Fruit fly (Drosophila melanogaster) whole organism, embryonic: ENCODE results near the gene Gga.

Experiments used
- ATbp ChIP-seq: fragments of 200-800 bp; sonication (Bioruptor generic); optimal IDR thresholded peaks from 2 replicates; lab custom pipeline; 2017; ENCODE audit warnings: missing biosample characterization, mild to moderate bottlenecking, missing genetic modification characterization, missing genetic modification reagents
- Ada2b ChIP-seq: fragments of 200-800 bp; sonication (Bioruptor generic); IDR thresholded peaks from 2 replicates; pipeline ENCODE4 v1.3.6; 2022; ENCODE audit warnings: missing biosample characterization, missing genetic modification characterization
- Atf-2 ChIP-seq: fragments of 200-800 bp; sonication (Bioruptor generic); optimal IDR thresholded peaks from 2 replicates; lab custom pipeline; 2016; ENCODE audit warnings: missing biosample characterization, missing genetic modification characterization
- Awh ChIP-seq: fragments of 200-800 bp; sonication (Bioruptor generic); IDR thresholded peaks from 2 replicates; pipeline ENCODE4, ENCODE4 v1.3.6; 2022; ENCODE audit warnings: missing biosample characterization, missing genetic modification characterization
- Bdp1 ChIP-seq: fragments of 200-800 bp; sonication (Bioruptor generic); optimal IDR thresholded peaks from 3 replicates; lab custom pipeline; 2016; ENCODE audit warnings: missing biosample characterization, missing genetic modification characterization
- CG10267 ChIP-seq: fragments of 200-800 bp; sonication (Bioruptor generic); optimal IDR thresholded peaks from 2 replicates; lab custom pipeline; 2018; ENCODE audit warnings: missing biosample characterization, mild to moderate bottlenecking, missing genetic modification characterization, moderate library complexity
- CG11560 ChIP-seq: fragments of 200-800 bp; sonication (Bioruptor generic); IDR thresholded peaks from 3 replicates; pipeline ENCODE4 v1.3.6; 2022; ENCODE audit warnings: missing biosample characterization, missing genetic modification characterization
- CG11696 ChIP-seq: fragments of 200-800 bp; sonication (Bioruptor generic); IDR thresholded peaks from 2 replicates; pipeline ENCODE4 v1.3.6; 2022; ENCODE audit warnings: missing biosample characterization, missing genetic modification characterization
- CG12391 ChIP-seq: fragments of 200-800 bp; sonication (Bioruptor generic); optimal IDR thresholded peaks from 3 replicates; lab custom pipeline; 2018; ENCODE audit warnings: missing biosample characterization, mild to moderate bottlenecking, missing genetic modification characterization, moderate library complexity
- CG12769 ChIP-seq: fragments of 200-800 bp; sonication (Bioruptor generic); optimal IDR thresholded peaks from 2 replicates; lab custom pipeline; 2019; ENCODE audit warnings: missing biosample characterization, mild to moderate bottlenecking, missing genetic modification characterization, moderate library complexity
- CG16815 ChIP-seq: fragments of 200-800 bp; sonication (Bioruptor generic); optimal IDR thresholded peaks from 3 replicates; lab custom pipeline; 2017; ENCODE audit warnings: missing biosample characterization, mild to moderate bottlenecking, missing genetic modification characterization
- CG17328 ChIP-seq: fragments of 200-800 bp; sonication (Bioruptor generic); IDR thresholded peaks from 2 replicates; pipeline ENCODE4 v1.3.6; 2022; ENCODE audit warnings: missing biosample characterization, missing genetic modification characterization
- CG18011 ChIP-seq: fragments of 200-800 bp; sonication (Bioruptor generic); optimal IDR thresholded peaks from 2 replicates; lab custom pipeline; 2017; ENCODE audit warnings: missing biosample characterization, missing genetic modification characterization, mild to moderate bottlenecking, moderate library complexity, missing genotype
- CG2712 ChIP-seq: fragments of 200-800 bp; optimal IDR thresholded peaks from 3 replicates; lab custom pipeline; 2019; ENCODE audit warnings: missing biosample characterization, mild to moderate bottlenecking, missing genetic modification characterization, moderate library complexity
- CG30020 ChIP-seq: fragments of 200-800 bp; optimal IDR thresholded peaks from 2 replicates; lab custom pipeline; 2019; ENCODE audit warnings: missing biosample characterization, mild to moderate bottlenecking, missing genetic modification characterization, moderate library complexity
- CG31224 ChIP-seq: fragments of 200-800 bp; sonication (Bioruptor generic); IDR thresholded peaks from 2 replicates; pipeline ENCODE4 v1.3.6; 2022; ENCODE audit warnings: missing biosample characterization, missing genetic modification characterization
- CG34422 ChIP-seq: fragments of 200-800 bp; sonication (Bioruptor generic); IDR thresholded peaks from 3 replicates; pipeline ENCODE4 v1.3.6; 2022; ENCODE audit warnings: missing biosample characterization, missing genetic modification characterization
- CG6272 ChIP-seq: fragments of 200-800 bp; sonication (Bioruptor generic); IDR thresholded peaks from 2 replicates; pipeline ENCODE4 v1.3.6; 2022; ENCODE audit warnings: missing biosample characterization, missing genetic modification characterization
- CG7271 ChIP-seq: fragments of 200-800 bp; sonication (Bioruptor generic); optimal IDR thresholded peaks from 2 replicates; lab custom pipeline; 2018; ENCODE audit warnings: missing biosample characterization, mild to moderate bottlenecking, missing genetic modification characterization, moderate library complexity
- CG7357 ChIP-seq: fragments of 200-800 bp; sonication (Bioruptor generic); IDR thresholded peaks from 3 replicates; pipeline ENCODE4 v1.3.6; 2022; ENCODE audit warnings: missing biosample characterization, missing genetic modification characterization
- CG7839 ChIP-seq: fragments of 200-800 bp; sonication (Bioruptor generic); optimal IDR thresholded peaks from 3 replicates; lab custom pipeline; 2018; ENCODE audit warnings: missing biosample characterization, mild to moderate bottlenecking, missing genetic modification characterization, moderate library complexity
- Dbx ChIP-seq: fragments of 200-800 bp; sonication (Bioruptor generic); IDR thresholded peaks from 3 replicates; pipeline ENCODE4 v1.3.6; 2022; ENCODE audit warnings: missing biosample characterization, missing genetic modification characterization
- Doc3 ChIP-seq: fragments of 200-800 bp; sonication (Bioruptor generic); IDR thresholded peaks from 3 replicates; pipeline ENCODE4 v1.3.6; 2022; ENCODE audit warnings: missing biosample characterization, missing genetic modification characterization; ENCODE audit not compliant: partially characterized antibody
- Gsc ChIP-seq: fragments of 200-800 bp; sonication (Bioruptor generic); IDR thresholded peaks from 2 replicates; pipeline ENCODE4 v1.3.6; 2022; ENCODE audit warnings: missing biosample characterization, missing genetic modification characterization
- Hmx ChIP-seq: fragments of 200-800 bp; sonication (Bioruptor generic); optimal IDR thresholded peaks from 2 replicates; lab custom pipeline; 2016; ENCODE audit warnings: missing biosample characterization, missing genetic modification characterization
- Jarid2 ChIP-seq: fragments of 200-800 bp; sonication (Bioruptor generic); optimal IDR thresholded peaks from 3 replicates; lab custom pipeline; 2017; ENCODE audit warnings: mild to moderate bottlenecking, missing biosample characterization, missing genetic modification reagents, missing genetic modification characterization
- Lpt ChIP-seq: fragments of >200 bp; optimal IDR thresholded peaks from 2 replicates; lab custom pipeline; 2018; ENCODE audit warnings: missing biosample characterization, missing genetic modification characterization
- Mrtf ChIP-seq: fragments of 200-800 bp; sonication (Bioruptor generic); IDR thresholded peaks from 3 replicates; pipeline ENCODE4 v1.3.6; 2022; ENCODE audit warnings: missing biosample characterization, missing genetic modification characterization
- Tbp ChIP-seq: fragments of >200 bp; optimal IDR thresholded peaks from 2 replicates; lab custom pipeline; 2018; ENCODE audit warnings: missing biosample characterization, missing genetic modification characterization
- ab ChIP-seq: fragments of 200-800 bp; sonication (Bioruptor generic); optimal IDR thresholded peaks from 2 replicates; lab custom pipeline; 2016; ENCODE audit warnings: missing biosample characterization, missing genetic modification characterization
- br ChIP-seq: fragments of >200 bp; optimal IDR thresholded peaks from 2 replicates; lab custom pipeline; 2017
- cg ChIP-seq: fragments of 200-800 bp; sonication (Bioruptor generic); optimal IDR thresholded peaks from 3 replicates; lab custom pipeline; 2019; ENCODE audit warnings: missing biosample characterization, mild to moderate bottlenecking, missing genetic modification characterization, moderate library complexity
- dati ChIP-seq: fragments of 200-800 bp; sonication (Bioruptor generic); IDR thresholded peaks from 2 replicates; pipeline ENCODE4 v1.3.6; 2022; ENCODE audit warnings: missing biosample characterization, missing genetic modification characterization
- dimm ChIP-seq: fragments of 200-800 bp; sonication (Bioruptor generic); IDR thresholded peaks from 2 replicates; pipeline ENCODE4 v1.3.6; 2022; ENCODE audit warnings: missing biosample characterization, missing genetic modification characterization
- dm ChIP-seq: fragments of 200-800 bp; sonication (Bioruptor generic); optimal IDR thresholded peaks from 3 replicates; lab custom pipeline; 2016; ENCODE audit warnings: missing biosample characterization, missing genetic modification characterization
- emc ChIP-seq: fragments of 200-800 bp; sonication (Bioruptor generic); optimal IDR thresholded peaks from 2 replicates; lab custom pipeline; 2016; ENCODE audit warnings: missing biosample characterization, missing genetic modification characterization
- ftz-f1 ChIP-seq: fragments of 200-800 bp; sonication (Bioruptor generic); optimal IDR thresholded peaks from 2 replicates; lab custom pipeline; 2016; ENCODE audit warnings: missing biosample characterization, missing genetic modification characterization
- gro ChIP-seq: fragments of 200-800 bp; sonication (Bioruptor generic); optimal IDR thresholded peaks from 2 replicates; lab custom pipeline; 2016; ENCODE audit warnings: missing biosample characterization, missing genetic modification characterization
- gsb-n ChIP-seq: fragments of 200-800 bp; sonication (Bioruptor generic); optimal IDR thresholded peaks from 3 replicates; lab custom pipeline; 2018; ENCODE audit warnings: missing biosample characterization, mild to moderate bottlenecking, missing genetic modification characterization
- h ChIP-seq: fragments of >200 bp; optimal IDR thresholded peaks from 2 replicates; lab custom pipeline; 2017
- lab ChIP-seq: fragments of 200-800 bp; sonication (Bioruptor generic); optimal IDR thresholded peaks from 3 replicates; lab custom pipeline; 2017; ENCODE audit warnings: missing biosample characterization, missing genetic modification characterization, mild to moderate bottlenecking, moderate library complexity, missing genetic modification reagents
- oc ChIP-seq: fragments of 200-800 bp; sonication (Bioruptor generic); optimal IDR thresholded peaks from 2 replicates; lab custom pipeline; 2018; ENCODE audit warnings: missing biosample characterization, mild to moderate bottlenecking, missing genetic modification characterization, moderate library complexity
- org-1 ChIP-seq: fragments of 200-800 bp; sonication (Bioruptor generic); optimal IDR thresholded peaks from 2 replicates; lab custom pipeline; 2017; ENCODE audit warnings: missing biosample characterization, missing genetic modification characterization
- phol ChIP-seq: fragments of 200-800 bp; sonication (Bioruptor generic); optimal IDR thresholded peaks from 3 replicates; lab custom pipeline; 2018; ENCODE audit warnings: missing biosample characterization, mild to moderate bottlenecking, missing genetic modification characterization, moderate library complexity
- salm ChIP-seq: fragments of 200-800 bp; sonication (Bioruptor generic); optimal IDR thresholded peaks from 2 replicates; lab custom pipeline; 2018; ENCODE audit warnings: missing biosample characterization, mild to moderate bottlenecking, missing genetic modification characterization
- stc ChIP-seq: fragments of 200-800 bp; sonication (Bioruptor generic); IDR thresholded peaks from 2 replicates; pipeline ENCODE4 v1.3.6; 2022; ENCODE audit warnings: missing biosample characterization, missing genetic modification characterization
- tgo ChIP-seq: fragments of 200-800 bp; sonication (Bioruptor generic); IDR thresholded peaks from 3 replicates; pipeline ENCODE4 v1.3.6; 2022; ENCODE audit warnings: missing biosample characterization, missing genetic modification characterization
- tup ChIP-seq: fragments of 200-800 bp; sonication (Bioruptor generic); optimal IDR thresholded peaks from 2 replicates; lab custom pipeline; 2016; ENCODE audit warnings: missing biosample characterization, mild to moderate bottlenecking, missing genetic modification characterization, moderate library complexity
- unc-4 ChIP-seq: fragments of 200-800 bp; sonication (Bioruptor generic); IDR thresholded peaks from 2 replicates; pipeline ENCODE4 v1.3.6; 2022; ENCODE audit warnings: missing biosample characterization, missing genetic modification characterization; ENCODE audit not compliant: partially characterized antibody
- wdn ChIP-seq: fragments of 200-800 bp; sonication (Bioruptor generic); IDR thresholded peaks from 2 replicates; pipeline ENCODE4 v1.3.6; 2022; ENCODE audit warnings: missing biosample characterization, missing genetic modification characterization

Gene Gga

DNA sequence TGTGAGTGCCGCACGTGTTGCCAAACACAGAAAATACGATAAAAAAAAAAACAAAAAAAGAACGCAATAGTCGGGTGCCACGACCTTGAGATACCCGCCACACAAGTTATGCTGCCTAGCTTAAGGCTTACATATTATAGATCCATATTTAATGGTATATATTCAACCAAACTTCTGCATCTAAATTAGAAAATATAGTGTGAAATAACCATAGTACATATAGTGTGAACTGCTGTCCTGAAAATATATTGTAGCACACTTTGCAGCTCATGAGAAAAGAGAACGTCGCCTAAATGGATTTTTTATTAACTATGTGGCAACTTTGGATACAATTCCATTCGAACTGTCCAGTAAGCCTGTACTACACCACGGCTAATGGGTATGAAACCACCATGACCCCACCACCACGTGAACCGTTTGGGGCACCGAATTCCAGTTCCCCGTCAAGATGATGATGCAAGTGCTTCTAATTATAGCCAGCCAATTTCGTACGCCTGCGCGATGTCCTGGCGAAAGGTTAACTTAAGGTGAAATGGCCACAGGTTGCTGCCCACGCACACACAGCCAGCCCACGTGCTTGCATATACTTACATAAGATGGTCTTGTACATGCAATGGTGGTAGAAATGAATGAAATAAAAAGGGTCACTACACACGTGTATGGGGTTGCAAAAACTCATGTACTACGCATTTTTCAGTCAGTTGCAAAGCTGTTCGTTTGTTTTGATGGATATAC lies 580 bp upstream of the Gga start (continued):
- TF ChIP-seq tup (GFP tag; lab: Kevin White, UChicago) (peak; percentile 57), Tbp (GFP tag; lab: Kevin White, UChicago) (no peak), Ada2b (peak; percentile 62; the same call in 1 of the 2 replicates), dm (GFP tag; lab: Kevin White, UChicago) (peak; percentile 51), CG31224 (no peak), stc (GFP tag; lab: Robert Waterston, UW) (peak; percentile 70), CG12391 (tag; lab: Kevin White, UChicago) (peak; percentile 76), org-1 (GFP tag; lab: Kevin White, UChicago) (peak; percentile 78), gsb-n (tag; lab: Kevin White, UChicago) (peak; percentile 30), CG34422 (GFP tag; lab: Robert Waterston, UW) (peak; percentile 77; the same call in 2 of the 3 replicates), h (no peak), CG7357 (GFP tag; lab: Robert Waterston, UW) (peak; percentile 87), Dbx (GFP tag; lab: Robert Waterston, UW) (peak; percentile 72; the same call in 2 of the 3 replicates), br (lab: Kevin White, UChicago) (no peak), Atf-2 (GFP tag; lab: Kevin White, UChicago) (peak; percentile 62), Gsc (no peak), CG7271 (tag; lab: Kevin White, UChicago) (no peak), CG2712 (tag; lab: Kevin White, UChicago) (peak; percentile 77), ATbp (GFP tag; lab: Kevin White, UChicago) (peak; percentile 73), Jarid2 (GFP tag; lab: Kevin White, UChicago) (no peak), CG18011 (GFP tag; lab: Kevin White, UChicago) (peak; percentile 36), CG11560 (tag; lab: Robert Waterston, UW) (0 out of 3 replicates have a peak, but pooled peaks have one; percentile 34), Mrtf (GFP tag; lab: Robert Waterston, UW) (0 out of 3 replicates have a peak, but pooled peaks have one; percentile 51), Lpt (no peak), Doc3 (GFP tag; lab: Robert Waterston, UW) (no peak), CG17328 (peak; percentile 33; the same call in 1 of the 2 replicates), CG30020 (tag; lab: Kevin White, UChicago) (peak; percentile 5), dimm (GFP tag; lab: Robert Waterston, UW) (0 out of 2 replicates have a peak, but pooled peaks have one; percentile 24), CG6272 (peak; percentile 52), gro (GFP tag; lab: Kevin White, UChicago) (peak; percentile 79), Hmx (GFP tag; lab: Kevin White, UChicago) (peak; percentile 42), Awh (GFP tag; lab: Robert Waterston, UW) (no peak), Bdp1 (GFP tag; lab: Kevin White, UChicago) (peak; percentile 44), ab (GFP tag; lab: Kevin White, UChicago) (no peak), oc (tag; lab: Kevin White, UChicago) (peak; percentile 11), tgo (GFP tag; lab: Robert Waterston, UW) (peak; percentile 69), CG16815 (GFP tag; lab: Kevin White, UChicago) (peak; percentile 56), emc (GFP tag; lab: Kevin White, UChicago) (peak; percentile 23), dati (no peak), ftz-f1 (peak; percentile 95), phol (tag; lab: Kevin White, UChicago) (peak; percentile 77), wdn (GFP tag; lab: Robert Waterston, UW) (0 out of 2 replicates have a peak, but pooled peaks have one; percentile 27), CG11696 (GFP tag; lab: Robert Waterston, UW) (no peak), CG7839 (tag; lab: Kevin White, UChicago) (peak; percentile 87), CG12769 (tag; lab: Kevin White, UChicago) (peak; percentile 67), unc-4 (GFP tag; lab: Robert Waterston, UW) (no peak), CG10267 (tag; lab: Kevin White, UChicago) (peak; percentile 53), cg (peak; percentile 84), salm (peak; percentile 36), lab (GFP tag; lab: Kevin White, UChicago) (peak; percentile 88)
